Fruit fly (Drosophila melanogaster): ENCODE data around the gene CG32295.

DNA sequence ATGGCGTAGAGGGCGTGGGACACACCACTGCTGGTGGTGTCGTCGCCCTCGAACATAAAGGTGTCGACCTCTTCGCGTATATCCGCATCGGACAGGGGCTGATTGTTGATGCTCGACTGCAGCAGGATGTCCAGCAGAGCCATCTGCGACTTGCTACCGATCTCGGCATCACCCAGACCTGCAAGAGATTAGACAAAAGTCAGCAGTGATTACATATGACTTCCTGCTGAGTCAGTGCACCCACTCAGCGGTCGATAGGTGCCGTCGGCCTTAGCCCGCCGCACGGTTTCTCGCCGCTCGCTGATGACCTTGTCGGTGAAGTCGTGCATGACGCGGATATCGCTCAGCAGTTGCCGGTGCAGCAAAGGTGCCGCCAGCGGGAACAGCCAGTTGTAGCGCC lies 49.8 kb downstream of the CG32295 start:
- no peak for TF ChIP-seq Dif (GFP tag; optimal IDR thresholded peaks at IDR 0.05; ENCODE audit: partially characterized antibody)
- no peak for TF ChIP-seq sage (GFP tag; optimal IDR thresholded peaks at IDR 0.05)
- TF ChIP-seq rgr (GFP tag; optimal IDR thresholded peaks at IDR 0.05), result no peak
- no peak for TF ChIP-seq dmrt93B (GFP tag; optimal IDR thresholded peaks at IDR 0.05)
- TF ChIP-seq Rel (GFP tag; optimal IDR thresholded peaks at IDR 0.05), result no peak
- TF ChIP-seq Rel (tag; optimal IDR thresholded peaks at IDR 0.05), result no peak
- no peak for TF ChIP-seq foxo (GFP tag; optimal IDR thresholded peaks at IDR 0.05)
- no peak for TF ChIP-seq psq (GFP tag; optimal IDR thresholded peaks at IDR 0.05)
- no peak for TF ChIP-seq dl (GFP tag; optimal IDR thresholded peaks at IDR 0.05; ENCODE audit: insufficient read depth in 1 of 2, partially characterized antibody in 2 of 2)

All from whole organism, wandering third instar larva.